Fruit fly (Drosophila melanogaster) S2 (cell line): ENCODE data around the gene CG32817.

ENCODE experiments used
- CG8478 ChIP-seq: fragments of >200 bp; optimal IDR thresholded peaks from 2 replicates; lab custom pipeline; 2018
- CTCF ChIP-seq, 2 experiments: fragments of >200 bp; optimal IDR thresholded peaks; 2 replicates each; lab custom pipeline; 2018

- TF ChIP-seq CG8478 (lab: Kevin White, UChicago) (no peak), CTCF (optimal IDR thresholded peaks at IDR 0.05; lab: Kevin White, UChicago) (no peak)
Measured at dm6 chrX:494191-494554, 15.3 kb downstream of the CG32817 start.
